Worm (Caenorhabditis elegans) whole organism, L3 larva: ENCODE results near the gene spp-19.

Source experiments
- R02D3.7 ChIP-seq: fragments of 150-350 bp; optimal IDR thresholded peaks from 2 replicates; lab custom pipeline; 2014; ENCODE audit warnings: missing biosample characterization, missing genetic modification characterization
- ZK546.5 ChIP-seq: sonication (generic microtip); optimal IDR thresholded peaks from 2 replicates; lab custom pipeline; 2017; ENCODE audit warnings: missing biosample characterization, missing genetic modification characterization
- aly-2 ChIP-seq: fragments of 150-350 bp; optimal IDR thresholded peaks from 2 replicates; lab custom pipeline; 2014; ENCODE audit warnings: missing biosample characterization, missing genetic modification characterization
- ama-1 ChIP-seq: fragments of 150-350 bp; optimal IDR thresholded peaks from 2 replicates; lab custom pipeline; 2018
- ceh-16 ChIP-seq: sonication (generic microtip); optimal IDR thresholded peaks from 2 replicates; lab custom pipeline; 2017; ENCODE audit warnings: missing biosample characterization, missing genetic modification characterization
- ceh-28 ChIP-seq: fragments of 150-350 bp; optimal IDR thresholded peaks from 2 replicates; lab custom pipeline; 2014; ENCODE audit warnings: missing biosample characterization, missing genetic modification reagents, missing genetic modification characterization
- ceh-82 ChIP-seq: fragments of 150-350 bp; optimal IDR thresholded peaks from 2 replicates; lab custom pipeline; 2014; ENCODE audit warnings: missing biosample characterization, missing genetic modification characterization
- daf-12 ChIP-seq: fragments of 150-350 bp; optimal IDR thresholded peaks from 2 replicates; lab custom pipeline; 2014; ENCODE audit warnings: missing biosample characterization, missing genetic modification reagents, missing genetic modification characterization
- egl-5 ChIP-seq: fragments of 150-350 bp; optimal IDR thresholded peaks from 2 replicates; lab custom pipeline; 2017; ENCODE audit warnings: missing biosample characterization, missing genetic modification reagents, missing genetic modification characterization, inconsistent platforms
- elt-1 ChIP-seq: fragments of 150-350 bp; optimal IDR thresholded peaks from 2 replicates; lab custom pipeline; 2014; ENCODE audit warnings: missing biosample characterization, missing genetic modification characterization
- elt-2 ChIP-seq: sonication (generic microtip); optimal IDR thresholded peaks from 2 replicates; lab custom pipeline; 2016; ENCODE audit warnings: missing genetic modification reagents, mild to moderate bottlenecking, missing genetic modification characterization, missing compliant biosample characterization
- elt-3 ChIP-seq, 3 experiments: fragments of 150-350 bp in 1 of 3; sonication (generic microtip) in 2 of 3; optimal IDR thresholded peaks; 2 replicates in 2 of 3; 4 replicates in 1 of 3; lab custom pipeline; 2014 to 2017; ENCODE audit warnings: missing biosample characterization in 3 of 3, missing genetic modification characterization in 3 of 3
- fkh-10 ChIP-seq: sonication (generic microtip); optimal IDR thresholded peaks from 2 replicates; lab custom pipeline; 2017; ENCODE audit warnings: missing biosample characterization, missing genetic modification reagents, missing genetic modification characterization
- fkh-2 ChIP-seq: fragments of 150-350 bp; optimal IDR thresholded peaks from 2 replicates; lab custom pipeline; 2014; ENCODE audit warnings: missing biosample characterization, missing genetic modification reagents, missing genetic modification characterization
- fos-1 ChIP-seq: fragments of 150-350 bp; optimal IDR thresholded peaks from 2 replicates; lab custom pipeline; 2014; ENCODE audit warnings: missing biosample characterization, missing genetic modification characterization
- hmg-11 ChIP-seq: sonication (generic microtip); optimal IDR thresholded peaks from 2 replicates; lab custom pipeline; 2016; ENCODE audit warnings: missing genetic modification characterization, missing compliant biosample characterization
- jun-1 ChIP-seq: fragments of 150-350 bp; optimal IDR thresholded peaks from 2 replicates; lab custom pipeline; 2014; ENCODE audit warnings: missing biosample characterization, missing genetic modification reagents, missing genetic modification characterization
- lin-39 ChIP-seq: fragments of 150-350 bp; optimal IDR thresholded peaks from 2 replicates; lab custom pipeline; 2018; ENCODE audit warnings: missing biosample characterization, missing genetic modification reagents, missing genetic modification characterization
- mdl-1 ChIP-seq: fragments of 150-350 bp; optimal IDR thresholded peaks from 2 replicates; lab custom pipeline; 2014; ENCODE audit warnings: missing biosample characterization, missing genetic modification characterization
- mml-1 ChIP-seq: fragments of 150-350 bp; sonication (generic microtip); optimal IDR thresholded peaks from 3 replicates; lab custom pipeline; 2014; ENCODE audit warnings: missing biosample characterization, missing genetic modification characterization
- nfya-1 ChIP-seq: sonication (generic microtip); optimal IDR thresholded peaks from 2 replicates; lab custom pipeline; 2017; ENCODE audit warnings: missing genetic modification characterization, mild to moderate bottlenecking, missing compliant biosample characterization, antibody characterized with exemption, moderate library complexity; ENCODE audit not compliant: insufficient read depth
- nhr-11 ChIP-seq: fragments of 150-350 bp; optimal IDR thresholded peaks from 2 replicates; lab custom pipeline; 2014; ENCODE audit warnings: missing biosample characterization, missing genetic modification characterization
- nhr-12 ChIP-seq: fragments of 150-350 bp; optimal IDR thresholded peaks from 2 replicates; lab custom pipeline; 2014; ENCODE audit warnings: missing biosample characterization, missing genetic modification characterization
- nhr-23 ChIP-seq: fragments of 150-350 bp; optimal IDR thresholded peaks from 2 replicates; lab custom pipeline; 2014; ENCODE audit warnings: missing biosample characterization, missing genetic modification reagents, missing genetic modification characterization
- nhr-237 ChIP-seq: fragments of 150-350 bp; optimal IDR thresholded peaks from 2 replicates; lab custom pipeline; 2014; ENCODE audit warnings: missing biosample characterization, missing genetic modification characterization
- nhr-25 ChIP-seq: sonication (generic microtip); optimal IDR thresholded peaks from 2 replicates; lab custom pipeline; 2017; ENCODE audit warnings: missing biosample characterization, missing genetic modification characterization
- nhr-28 ChIP-seq: fragments of 150-350 bp; optimal IDR thresholded peaks from 2 replicates; lab custom pipeline; 2014; ENCODE audit warnings: missing biosample characterization, missing genetic modification characterization
- nhr-43 ChIP-seq: sonication (generic microtip); optimal IDR thresholded peaks from 2 replicates; lab custom pipeline; 2016; ENCODE audit warnings: mild to moderate bottlenecking, missing genetic modification characterization, missing compliant biosample characterization; ENCODE audit not compliant: poor library complexity, severe bottlenecking
- nhr-76 ChIP-seq: fragments of 150-350 bp; sonication (generic microtip); optimal IDR thresholded peaks from 5 replicates; lab custom pipeline; 2014; ENCODE audit warnings: missing biosample characterization, missing genetic modification characterization
- nhr-77 ChIP-seq: fragments of 150-350 bp; optimal IDR thresholded peaks from 2 replicates; lab custom pipeline; 2014; ENCODE audit warnings: missing biosample characterization, missing genetic modification characterization
- pqm-1 ChIP-seq: fragments of 150-350 bp; optimal IDR thresholded peaks from 2 replicates; lab custom pipeline; 2017; ENCODE audit warnings: missing biosample characterization, missing genetic modification characterization, inconsistent platforms
- skn-1 ChIP-seq: fragments of 150-350 bp; optimal IDR thresholded peaks from 2 replicates; lab custom pipeline; 2014; ENCODE audit warnings: missing biosample characterization, missing genetic modification characterization
- snpc-4 ChIP-seq: fragments of 150-350 bp; optimal IDR thresholded peaks from 2 replicates; lab custom pipeline; 2014; ENCODE audit warnings: missing biosample characterization, missing genetic modification characterization
- tbx-2 ChIP-seq: sonication (generic microtip); optimal IDR thresholded peaks from 2 replicates; lab custom pipeline; 2016; ENCODE audit warnings: mild to moderate bottlenecking, missing genetic modification characterization, missing compliant biosample characterization
- unc-39 ChIP-seq: sonication (generic microtip); optimal IDR thresholded peaks from 4 replicates; lab custom pipeline; 2017; ENCODE audit warnings: missing biosample characterization, missing genetic modification characterization
- unc-62 ChIP-seq: fragments of 150-350 bp; sonication (generic microtip); optimal IDR thresholded peaks from 4 replicates; lab custom pipeline; 2014; ENCODE audit warnings: missing biosample characterization, missing genetic modification reagents, missing genetic modification characterization
- zag-1 ChIP-seq: fragments of 150-350 bp; optimal IDR thresholded peaks from 2 replicates; lab custom pipeline; 2014; ENCODE audit warnings: missing biosample characterization, missing genetic modification characterization
- ztf-11 ChIP-seq: fragments of 150-350 bp; optimal IDR thresholded peaks from 2 replicates; lab custom pipeline; 2014; ENCODE audit warnings: missing biosample characterization, missing genetic modification characterization
- ztf-4 ChIP-seq: fragments of 150-350 bp; optimal IDR thresholded peaks from 2 replicates; lab custom pipeline; 2014; ENCODE audit warnings: missing biosample characterization, missing genetic modification characterization

spp-19 gene

DNA sequence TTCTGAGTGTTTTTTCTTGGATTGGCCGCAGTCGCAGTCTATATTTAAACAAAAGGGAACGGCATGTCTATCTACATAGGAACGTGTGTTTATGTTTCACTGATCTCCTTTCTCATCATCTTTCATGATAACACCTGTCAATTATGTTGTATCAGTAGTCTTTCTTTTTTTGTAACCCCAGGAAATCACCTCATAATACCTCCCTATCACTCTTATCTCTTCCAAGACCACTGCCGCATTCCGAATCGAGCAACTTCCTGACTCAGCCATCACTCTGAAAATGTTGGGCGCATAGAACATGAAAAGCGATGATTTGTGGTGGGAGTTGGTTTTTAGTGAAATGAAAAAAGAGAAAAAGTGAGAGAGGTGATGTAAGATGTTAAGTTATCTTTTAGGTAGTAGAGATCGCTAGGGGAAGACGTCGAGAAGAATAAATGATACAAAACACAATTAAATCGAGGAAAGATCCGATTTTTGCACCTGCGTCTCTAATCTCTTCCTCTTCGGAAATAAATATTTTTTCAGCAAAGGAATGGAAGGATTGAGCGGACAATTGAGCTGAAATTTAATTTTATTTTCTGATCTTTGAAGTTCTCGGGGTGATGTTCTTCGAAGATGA lies 38.5 kb downstream of the spp-19 start:
- TF ChIP-seq elt-2 (peak; percentile 89), fkh-2 (no peak), ztf-4 (tag; lab: Kevin White, UChicago) (no peak), fos-1 (tag; lab: Kevin White, UChicago) (no peak), mdl-1 (tag; lab: Kevin White, UChicago) (no peak), pqm-1 (tag; lab: Kevin White, UChicago) (peak; percentile 42)

DNA sequence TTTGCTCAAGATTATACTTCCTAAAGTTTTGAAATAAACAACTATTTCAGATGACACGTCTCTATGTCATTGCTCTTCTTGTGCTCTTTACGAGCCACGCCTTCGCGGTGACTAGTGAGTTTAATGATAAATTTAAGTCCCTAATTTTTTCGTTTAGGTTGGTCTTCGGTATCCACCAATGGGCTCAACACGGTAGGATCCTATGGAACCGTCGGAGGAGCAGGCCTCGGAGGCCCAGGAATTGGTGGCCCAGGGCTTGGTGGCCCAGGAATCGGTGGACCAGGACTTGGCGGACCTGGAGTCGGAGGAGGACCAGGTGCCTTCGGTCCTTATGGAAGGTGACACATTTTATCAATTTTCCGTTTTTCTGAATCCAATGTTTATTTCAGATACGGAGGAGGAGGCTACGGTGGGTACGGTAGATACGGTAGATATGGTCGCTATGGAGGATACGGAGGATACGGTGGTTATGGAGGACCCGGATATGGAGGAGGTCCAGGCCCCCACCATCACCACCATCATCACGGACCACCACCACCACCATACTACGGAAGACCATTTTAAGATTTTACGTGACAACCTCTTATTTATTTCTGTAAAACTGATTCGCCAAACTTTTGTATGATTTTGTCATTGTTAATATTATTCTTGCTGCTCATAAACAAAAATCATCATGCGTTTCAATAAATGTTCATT lies 41.0 kb downstream of the spp-19 start, which contains the start of the genes F46E10.2 and F46E10.18:
TSS of gene F46E10.2 (plus strand) at position 51 of the 696 bp plus-strand sequence.
TSS of gene F46E10.18 (plus strand) at position 646 of the 696 bp plus-strand sequence.
- no peak for TF ChIP-seq ceh-28 (tag; lab: Kevin White, UChicago)
- TF ChIP-seq ceh-82 (tag; lab: Kevin White, UChicago) = no peak
- TF ChIP-seq skn-1 = no peak
- no peak for TF ChIP-seq zag-1 (tag; lab: Kevin White, UChicago)
- TF ChIP-seq tbx-2 (tag; lab: Kevin White, UChicago) = no peak
- TF ChIP-seq ZK546.5 = no peak
- no peak for TF ChIP-seq elt-1 (tag; lab: Kevin White, UChicago)
- no peak for TF ChIP-seq nhr-76 (tag; lab: Kevin White, UChicago)
- TF ChIP-seq nhr-23 (tag; lab: Kevin White, UChicago) = no peak
- no peak for TF ChIP-seq fos-1 (tag; lab: Kevin White, UChicago)
- TF ChIP-seq R02D3.7 (tag; lab: Kevin White, UChicago) = no peak
- no peak for TF ChIP-seq ztf-4 (tag; lab: Kevin White, UChicago)
- no peak for TF ChIP-seq elt-3 (tag; optimal IDR thresholded peaks at IDR 0.05; lab: Kevin White, UChicago)

DNA sequence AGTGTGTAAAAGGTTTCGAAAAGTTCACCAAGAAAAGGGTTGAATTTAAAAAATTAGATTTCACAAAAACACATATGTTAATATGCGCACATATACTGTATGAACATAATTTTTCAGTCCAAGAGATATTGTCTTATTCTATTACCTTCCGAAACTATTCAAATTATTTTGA lies 43.4 kb downstream of the spp-19 start, which contains the start of gene F46E10.3:
TSS of gene F46E10.3 (plus strand) at position 73 of the 172 bp plus-strand sequence.
- TF ChIP-seq nhr-43 (tag; lab: Kevin White, UChicago) = no peak
- no peak for TF ChIP-seq lin-39
- TF ChIP-seq mdl-1 (tag; lab: Kevin White, UChicago) = no peak
- TF ChIP-seq ama-1 (lab: Kevin White, UChicago) = no peak
- no peak for TF ChIP-seq fkh-2
- TF ChIP-seq nhr-77 (tag; lab: Kevin White, UChicago) = no peak
- no peak for TF ChIP-seq ZK546.5
- no peak for TF ChIP-seq elt-3 (tag; optimal IDR thresholded peaks at IDR 0.05; lab: Kevin White, UChicago)
- TF ChIP-seq ceh-16 (tag; lab: Kevin White, UChicago) = no peak
- no peak for TF ChIP-seq unc-62
- TF ChIP-seq tbx-2 (tag; lab: Kevin White, UChicago) = no peak
- TF ChIP-seq fos-1 (tag; lab: Kevin White, UChicago) = no peak
- TF ChIP-seq snpc-4 (tag; lab: Kevin White, UChicago) = no peak
- TF ChIP-seq hmg-11 (tag; lab: Kevin White, UChicago) = no peak
- no peak for TF ChIP-seq nhr-11 (tag; lab: Kevin White, UChicago)
- TF ChIP-seq fkh-10 (GFP tag; lab: Kevin White, UChicago) = no peak
- no peak for TF ChIP-seq nhr-25 (tag; lab: Kevin White, UChicago)
- TF ChIP-seq ceh-82 (tag; lab: Kevin White, UChicago) = no peak
- TF ChIP-seq, all 47 proteins: peak for 0

DNA sequence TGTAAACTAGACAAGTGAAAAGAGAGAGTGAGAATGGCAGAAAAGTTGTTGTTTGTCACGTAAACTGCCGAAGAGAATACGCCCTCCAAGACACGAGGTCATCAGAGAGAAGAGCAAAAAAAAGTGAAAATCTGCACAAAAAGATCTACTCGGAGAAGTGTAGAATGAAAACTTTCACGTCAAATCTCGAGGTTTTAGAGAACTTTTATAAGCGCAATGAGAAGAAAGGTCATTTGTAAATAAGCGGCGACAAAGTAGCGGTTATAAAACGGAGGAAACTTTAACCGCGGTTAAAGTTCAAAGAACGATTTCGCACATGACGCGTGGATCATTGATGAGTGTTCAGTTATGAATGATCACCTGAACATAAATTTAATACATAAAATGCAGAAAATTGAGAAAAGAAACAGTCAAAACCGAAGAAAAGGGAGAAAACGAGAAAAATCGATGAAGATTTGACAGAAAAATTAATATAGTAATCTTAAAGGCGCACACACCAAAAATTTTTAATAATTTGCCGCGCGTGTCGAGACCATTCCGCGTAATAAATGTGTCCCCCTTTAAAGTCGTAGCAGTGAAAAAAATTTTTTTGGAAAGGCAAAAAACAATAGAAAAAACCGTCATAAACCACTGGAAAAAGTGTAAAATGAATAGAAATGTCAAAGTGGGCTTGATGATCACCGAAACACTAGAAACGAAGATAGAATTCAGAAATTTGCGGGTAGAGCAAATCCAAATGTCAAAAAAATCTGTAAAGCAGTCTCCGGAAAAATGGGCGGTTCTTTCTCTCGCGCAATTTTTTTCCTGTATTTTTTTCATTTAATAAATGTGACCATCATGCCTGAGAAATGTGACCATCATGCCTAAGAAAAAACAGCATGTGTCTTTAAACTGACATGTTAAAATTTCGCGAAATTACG lies 43.9 kb downstream of the spp-19 start:
- TF ChIP-seq nhr-11 (tag; lab: Kevin White, UChicago) (no peak), elt-2 (peak; percentile 35), nhr-25 (tag; lab: Kevin White, UChicago) (peak; percentile 86), ceh-16 (tag; lab: Kevin White, UChicago) (no peak), zag-1 (tag; lab: Kevin White, UChicago) (no peak), snpc-4 (tag; lab: Kevin White, UChicago) (no peak), nhr-43 (tag; lab: Kevin White, UChicago) (peak; percentile 70), nfya-1 (tag; lab: Kevin White, UChicago) (no peak), unc-39 (tag; lab: Kevin White, UChicago) (no peak), skn-1 (no peak), nhr-237 (tag; lab: Kevin White, UChicago) (no peak), ama-1 (lab: Kevin White, UChicago) (peak; percentile 74), fkh-10 (GFP tag; lab: Kevin White, UChicago) (no peak), mml-1 (tag; lab: Kevin White, UChicago) (no peak), jun-1 (tag; lab: Kevin White, UChicago) (peak; percentile 22), lin-39 (peak; percentile 11), tbx-2 (tag; lab: Kevin White, UChicago) (no peak), ceh-28 (tag; lab: Kevin White, UChicago) (no peak), aly-2 (tag; lab: Kevin White, UChicago) (no peak), daf-12 (tag; lab: Kevin White, UChicago) (no peak), fos-1 (tag; lab: Kevin White, UChicago) (no peak), nhr-76 (tag; lab: Kevin White, UChicago) (no peak), mdl-1 (tag; lab: Kevin White, UChicago) (peak; percentile 73), ceh-82 (tag; lab: Kevin White, UChicago) (no peak), elt-3 (tag; optimal IDR thresholded peaks at IDR 0.05; lab: Kevin White, UChicago) (no peak), nhr-12 (tag; lab: Kevin White, UChicago) (no peak), ztf-11 (tag; lab: Kevin White, UChicago) (no peak), ZK546.5 (no peak), egl-5 (tag; lab: Kevin White, UChicago) (no peak), nhr-28 (tag; lab: Kevin White, UChicago) (no peak), nhr-23 (tag; lab: Kevin White, UChicago) (peak; percentile 37), elt-1 (tag; lab: Kevin White, UChicago) (peak; percentile 52)
